Worm (Caenorhabditis elegans): ENCODE measurements around the gene srw-71.

The srw-71 gene

ce11 chrV:7381008-7381407, 49.9 kb downstream of the srw-71 start, which contains the start of gene C03G6.17:
Gene C03G6.17, minus strand, starts transcription at chrV:7381108.
- TF ChIP-seq lin-13 (tag; optimal IDR thresholded peaks at IDR 0.05) (no peak), elt-1 (tag; optimal IDR thresholded peaks at IDR 0.05; ENCODE audit: borderline replicate concordance, insufficient read depth) (no peak), blmp-1 (tag; optimal IDR thresholded peaks at IDR 0.05) (no peak), flh-1 (GFP tag; optimal IDR thresholded peaks at IDR 0.05) (no peak), unc-120 (tag; optimal IDR thresholded peaks at IDR 0.05; ENCODE audit: poor library complexity, severe bottlenecking) (no peak), nhr-76 (tag; optimal IDR thresholded peaks at IDR 0.05) (no peak), lsy-2 (tag; optimal IDR thresholded peaks at IDR 0.05) (no peak), elt-3 (tag; optimal IDR thresholded peaks at IDR 0.05) (no peak), nhr-28 (tag; optimal IDR thresholded peaks at IDR 0.05) (no peak), ceh-39 (tag; optimal IDR thresholded peaks at IDR 0.05) (no peak), mab-5 (tag; optimal IDR thresholded peaks at IDR 0.05) (no peak), nhr-2 (tag; optimal IDR thresholded peaks at IDR 0.05) (no peak), unc-39 (tag; optimal IDR thresholded peaks at IDR 0.05) (no peak), cnd-1 (tag; optimal IDR thresholded peaks at IDR 0.05) (no peak), nhr-237 (tag; optimal IDR thresholded peaks at IDR 0.05) (no peak), pha-4 (tag; optimal IDR thresholded peaks at IDR 0.05) (no peak), ztf-11 (tag; optimal IDR thresholded peaks at IDR 0.05) (no peak), mep-1 (tag; optimal IDR thresholded peaks at IDR 0.05) (no peak), zip-8 (tag; optimal IDR thresholded peaks at IDR 0.05) (no peak)

ce11 chrV:7379384-7379783, 51.5 kb downstream of the srw-71 start, which contains the start of gene srsx-24:
Gene srsx-24, minus strand, starts transcription at chrV:7379484.
- no peak for TF ChIP-seq flh-1 (GFP tag; optimal IDR thresholded peaks at IDR 0.05)
- TF ChIP-seq nhr-12 (tag; optimal IDR thresholded peaks at IDR 0.05): no peak
- no peak for TF ChIP-seq ztf-11 (tag; optimal IDR thresholded peaks at IDR 0.05)
- no peak for TF ChIP-seq bed-3 (GFP tag; optimal IDR thresholded peaks at IDR 0.05)
- TF ChIP-seq ceh-43 (GFP tag; optimal IDR thresholded peaks at IDR 0.05): no peak
- TF ChIP-seq lin-13 (tag; optimal IDR thresholded peaks at IDR 0.05): no peak
- TF ChIP-seq zip-8 (tag; optimal IDR thresholded peaks at IDR 0.05): no peak

Measured in whole organism, mixed stage, embryonic.